Worm (Caenorhabditis elegans): Measurements from ENCODE around the gene hrg-5.

hrg-5 gene

DNA sequence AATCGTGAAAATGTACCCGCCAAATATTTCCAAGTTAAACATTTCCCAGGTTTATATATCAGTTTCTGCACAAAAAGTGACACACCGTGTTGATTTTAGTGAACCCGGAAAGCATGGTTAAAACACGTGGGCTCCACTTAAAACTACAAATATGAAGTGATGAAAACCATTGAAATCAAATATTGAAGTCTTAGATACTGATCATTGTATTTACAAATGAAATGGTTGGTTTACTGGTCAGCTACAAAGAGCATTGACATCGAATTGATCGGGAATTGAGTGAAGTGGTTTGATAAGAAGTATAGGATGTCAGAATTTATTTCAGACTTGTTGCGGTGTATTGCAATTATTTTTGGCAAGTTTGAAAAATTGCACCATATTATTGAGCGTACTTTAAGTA, at the start of gene hrg-5:
hrg-5 (minus strand) TSS at position 17 of the 400 bp plus-strand sequence.
- no peak for TF ChIP-seq vab-15 (tag; optimal IDR thresholded peaks at IDR 0.05)
- no peak for TF ChIP-seq lin-39 (tag; optimal IDR thresholded peaks at IDR 0.05)
- TF ChIP-seq dpl-1 (GFP tag; optimal IDR thresholded peaks at IDR 0.05): no peak
- no peak for TF ChIP-seq nhr-11 (tag; optimal IDR thresholded peaks at IDR 0.05)
- TF ChIP-seq C16A3.4 (tag; optimal IDR thresholded peaks at IDR 0.05): no peak
- no peak for TF ChIP-seq hlh-17 (GFP tag; optimal IDR thresholded peaks at IDR 0.05; ENCODE audit: borderline replicate concordance)
- no peak for TF ChIP-seq ceh-88 (GFP tag; IDR thresholded peaks at IDR 0.05)
- TF ChIP-seq ama-1 (optimal IDR thresholded peaks at IDR 0.05): no peak
- no peak for TF ChIP-seq ces-1 (GFP tag; optimal IDR thresholded peaks at IDR 0.05)
- no peak for TF ChIP-seq hlh-4 (tag; optimal IDR thresholded peaks at IDR 0.05)
- TF ChIP-seq nhr-90 (tag; optimal IDR thresholded peaks at IDR 0.05; ENCODE audit: poor library complexity): no peak
- TF ChIP-seq fkh-10 (GFP tag; optimal IDR thresholded peaks at IDR 0.05): no peak
- no peak for TF ChIP-seq lin-13 (GFP tag; optimal IDR thresholded peaks at IDR 0.05)
- no peak for TF ChIP-seq unc-62 (GFP tag; optimal IDR thresholded peaks at IDR 0.05)
- no peak for TF ChIP-seq mep-1 (tag; optimal IDR thresholded peaks at IDR 0.05)
- no peak for TF ChIP-seq nhr-237 (tag; optimal IDR thresholded peaks at IDR 0.05)

DNA sequence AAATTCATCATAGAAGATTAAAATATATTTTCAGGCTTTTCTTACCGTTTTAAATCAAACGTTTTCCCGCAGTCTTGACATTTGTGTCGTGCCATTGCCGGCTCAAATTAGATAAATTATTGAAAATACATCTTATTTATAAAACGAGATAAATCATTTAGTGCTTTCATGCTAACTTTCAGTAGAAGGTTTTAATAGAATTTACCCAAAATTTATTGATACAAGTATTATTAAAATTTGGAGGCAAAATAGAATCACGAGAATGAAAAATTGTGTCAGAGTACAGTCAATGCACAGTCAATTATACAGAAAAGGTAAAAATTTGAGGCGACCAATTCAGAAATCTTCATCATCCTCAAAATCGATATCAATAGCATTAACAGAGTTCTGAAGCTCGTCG, 49.3 kb upstream of the hrg-5 start, which contains the start of gene Y5F2A.4:
Y5F2A.4 (minus strand) TSS at position 101 of the 400 bp plus-strand sequence.
- TF ChIP-seq irx-1 (tag; optimal IDR thresholded peaks at IDR 0.05): no peak
- TF ChIP-seq unc-130 (tag; optimal IDR thresholded peaks at IDR 0.05): no peak
- TF ChIP-seq elt-3 (tag; optimal IDR thresholded peaks at IDR 0.05): no peak
- TF ChIP-seq nhr-77 (tag; optimal IDR thresholded peaks at IDR 0.05): no peak
- no peak for TF ChIP-seq nhr-19 (GFP tag; conservative IDR thresholded peaks at IDR 0.05)
- no peak for TF ChIP-seq ces-1 (GFP tag; optimal IDR thresholded peaks at IDR 0.05)
- TF ChIP-seq nhr-90 (tag; optimal IDR thresholded peaks at IDR 0.05; ENCODE audit: poor library complexity): no peak

- TF ChIP-seq rnt-1 (tag; optimal IDR thresholded peaks at IDR 0.05): peak; percentile 71
- TF ChIP-seq nhr-237 (tag; optimal IDR thresholded peaks at IDR 0.05): peak; percentile 68
- TF ChIP-seq lir-3 (tag; optimal IDR thresholded peaks at IDR 0.05; ENCODE audit: poor library complexity): peak; percentile 57
Measured at ce11 chrIV:11070895-11071294, 41.7 kb upstream of the hrg-5 start.

DNA sequence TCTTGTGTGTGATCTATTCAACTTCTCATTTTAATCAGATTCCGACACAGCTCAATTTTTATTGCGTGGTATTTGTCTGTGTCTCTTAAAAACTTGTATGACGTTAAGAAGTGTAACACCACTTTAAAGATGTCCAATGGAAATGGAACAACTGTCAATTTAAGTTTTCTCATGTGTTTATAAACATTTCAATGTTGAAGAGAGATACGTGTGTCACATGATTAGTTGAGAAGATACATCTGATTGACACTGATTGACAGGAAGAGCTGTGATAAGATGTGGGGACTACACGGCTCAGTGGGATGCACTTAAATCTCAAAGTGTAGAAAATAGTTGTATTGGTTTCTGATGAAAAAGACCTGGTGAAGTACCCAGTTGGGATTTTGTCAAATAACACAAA, 39.1 kb upstream of the hrg-5 start:
- no peak for TF ChIP-seq egl-13 (tag; optimal IDR thresholded peaks at IDR 0.05)
- TF ChIP-seq ceh-63 (GFP tag; optimal IDR thresholded peaks at IDR 0.05): no peak
- peak; percentile 35 for TF ChIP-seq xbp-1 (tag; optimal IDR thresholded peaks at IDR 0.05)
- no peak for TF ChIP-seq tlp-1 (tag; optimal IDR thresholded peaks at IDR 0.05)
- no peak for TF ChIP-seq dsc-1 (tag; optimal IDR thresholded peaks at IDR 0.05)
- peak; percentile 61 for TF ChIP-seq unc-62 (GFP tag; optimal IDR thresholded peaks at IDR 0.05)
- TF ChIP-seq C34B4.2 (tag; optimal IDR thresholded peaks at IDR 0.05): no peak
- no peak for TF ChIP-seq elt-2 (tag; optimal IDR thresholded peaks at IDR 0.05)
- TF ChIP-seq blmp-1 (tag; optimal IDR thresholded peaks at IDR 0.05): no peak
- peak; percentile 66 for TF ChIP-seq nhr-20 (tag; optimal IDR thresholded peaks at IDR 0.05)
- TF ChIP-seq mdl-1 (tag; optimal IDR thresholded peaks at IDR 0.05): peak in 1 of 2 experiments; percentile 0
- no peak for TF ChIP-seq nhr-12 (tag; optimal IDR thresholded peaks at IDR 0.05)
- TF ChIP-seq ets-5 (GFP tag; IDR thresholded peaks at IDR 0.05): no peak
- no peak for TF ChIP-seq irx-1 (tag; optimal IDR thresholded peaks at IDR 0.05)
- no peak for TF ChIP-seq skn-1 (tag; optimal IDR thresholded peaks at IDR 0.05)
- TF ChIP-seq vab-15 (tag; optimal IDR thresholded peaks at IDR 0.05): no peak
- TF ChIP-seq Y116A8C.19 (tag; optimal IDR thresholded peaks at IDR 0.05; ENCODE audit: borderline replicate concordance): no peak
- no peak for TF ChIP-seq egl-27 (tag; optimal IDR thresholded peaks at IDR 0.05)
- no peak for TF ChIP-seq mef-2 (tag; optimal IDR thresholded peaks at IDR 0.05)
- TF ChIP-seq ztf-4 (tag; optimal IDR thresholded peaks at IDR 0.05): peak; percentile 69
- TF ChIP-seq C04F5.9 (tag; optimal IDR thresholded peaks at IDR 0.05): peak; percentile 18
- no peak for TF ChIP-seq unc-86 (tag; optimal IDR thresholded peaks at IDR 0.05)
- TF ChIP-seq snu-23 (GFP tag; optimal IDR thresholded peaks at IDR 0.05): peak; percentile 64
- TF ChIP-seq fkh-10 (GFP tag; optimal IDR thresholded peaks at IDR 0.05): no peak
- no peak for TF ChIP-seq ceh-88 (GFP tag; IDR thresholded peaks at IDR 0.05)
- no peak for TF ChIP-seq zip-4 (GFP tag; optimal IDR thresholded peaks at IDR 0.05)
- no peak for TF ChIP-seq snpc-4 (tag; optimal IDR thresholded peaks at IDR 0.05)
- TF ChIP-seq alr-1 (tag; optimal IDR thresholded peaks at IDR 0.05; ENCODE audit: borderline replicate concordance): no peak
- peak; percentile 83 for TF ChIP-seq nhr-11 (tag; optimal IDR thresholded peaks at IDR 0.05)
- TF ChIP-seq nhr-71 (tag; optimal IDR thresholded peaks at IDR 0.05): peak; percentile 96
- peak; percentile 60 for TF ChIP-seq lir-3 (tag; optimal IDR thresholded peaks at IDR 0.05; ENCODE audit: poor library complexity)
